Worm (Caenorhabditis elegans): ENCODE results near the gene C18A11.4.
A peak's percentile ranks its signal among the peaks of the same experiment; 100 is the strongest.

DNA sequence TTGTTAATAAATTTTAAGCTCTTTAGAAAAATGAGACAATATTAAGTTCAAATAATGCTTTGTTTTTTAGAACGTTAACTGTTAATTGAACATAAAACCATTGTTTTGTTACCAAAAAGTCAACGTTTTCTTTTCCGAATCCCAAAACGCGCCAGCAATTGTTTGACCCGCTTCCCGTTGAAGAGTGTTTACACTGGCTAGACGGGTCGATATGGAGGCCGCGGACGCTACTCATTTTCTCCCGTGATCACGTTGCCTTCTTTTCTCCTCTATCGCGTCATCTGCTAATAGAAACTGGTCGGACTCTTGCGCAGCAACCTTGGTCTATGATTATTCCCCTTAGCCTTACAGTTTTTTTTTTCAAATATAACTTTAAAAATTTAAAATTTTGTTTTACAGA, 16.2 kb upstream of the C18A11.4 start, which contains the start of gene C34D10.1:
- TF ChIP-seq nhr-41 (GFP tag; IDR thresholded peaks at IDR 0.05) (no peak), nhr-102 (tag; optimal IDR thresholded peaks at IDR 0.05) (peak; percentile 26), zip-11 (GFP tag; IDR thresholded peaks at IDR 0.05) (no peak), snpc-4 (tag; optimal IDR thresholded peaks at IDR 0.05) (no peak)

All from whole organism, L4 larva.